Worm (Caenorhabditis elegans) whole organism, young adult: ENCODE measurements around the gene Y54F10AM.6.
"Not testable (repeated sequence)": the region's sequence is repeated elsewhere in the genome, so short reads cannot be mapped to it uniquely, and the experiment has no call there.

Experiments
- B0019.2 ChIP-seq: fragments of 200-800 bp; sonication (Bioruptor generic); conservative IDR thresholded peaks from 2 replicates; pipeline ENCODE4 v1.3.6; 2022; ENCODE audit warnings: missing genetic modification reagents, missing genetic modification characterization, missing compliant biosample characterization
- ama-1 ChIP-seq, 3 experiments: fragments of 150-350 bp in 1 of 3; sonication (generic microtip) in 2 of 3; optimal IDR thresholded peaks; 2 replicates each; lab custom pipeline; 2014 to 2018; ENCODE audit warnings: missing biosample characterization in 2 of 3, missing genetic modification characterization in 2 of 3, missing genetic modification reagents in 2 of 3
- attf-6 ChIP-seq: fragments of 200-800 bp; sonication (Bioruptor generic); IDR thresholded peaks from 2 replicates; pipeline ENCODE4 v1.3.6; 2022; ENCODE audit warnings: missing genetic modification reagents, missing genetic modification characterization, missing compliant biosample characterization
- bed-1 ChIP-seq: fragments of 200-800 bp; sonication (Bioruptor generic); IDR thresholded peaks from 2 replicates; pipeline ENCODE4 v1.3.6; 2022; ENCODE audit warnings: missing genetic modification reagents, missing genetic modification characterization, missing compliant biosample characterization
- bed-2 ChIP-seq: fragments of 200-800 bp; sonication (Bioruptor generic); IDR thresholded peaks from 2 replicates; pipeline ENCODE4 v1.3.6; 2022; ENCODE audit warnings: missing genetic modification reagents, missing genetic modification characterization, missing compliant biosample characterization
- him-1 ChIP-seq: sonication (generic microtip); optimal IDR thresholded peaks from 2 replicates; lab custom pipeline; 2016; ENCODE audit warnings: missing genotype, missing genetic modification reagents, missing genetic modification characterization, missing compliant biosample characterization
- hmg-1.2 ChIP-seq: fragments of 200-800 bp; sonication (Bioruptor generic); IDR thresholded peaks from 2 replicates; pipeline ENCODE4 v1.3.6; 2022; ENCODE audit warnings: missing genetic modification reagents, missing genetic modification characterization, missing compliant biosample characterization
- mcd-1 ChIP-seq: fragments of 200-800 bp; sonication (Bioruptor generic); IDR thresholded peaks from 2 replicates; pipeline ENCODE4 v1.3.6; 2022; ENCODE audit warnings: missing genetic modification reagents, missing genetic modification characterization, missing compliant biosample characterization
- pbrm-1 ChIP-seq: fragments of 200-800 bp; sonication (Bioruptor generic); IDR thresholded peaks from 2 replicates; pipeline ENCODE4 v1.3.6; 2022; ENCODE audit warnings: missing genetic modification reagents, missing genetic modification characterization, missing compliant biosample characterization
- pha-4 ChIP-seq: fragments of 150-350 bp; sonication (generic microtip); optimal IDR thresholded peaks from 2 replicates; lab custom pipeline; 2014; ENCODE audit warnings: missing biosample characterization, missing genetic modification reagents, missing genetic modification characterization
- snpc-4 ChIP-seq, 5 experiments: fragments of 150-350 bp in 1 of 5; sonication (generic microtip) in 4 of 5; optimal IDR thresholded peaks; 2 replicates each; lab custom pipeline; 2014 to 2018; ENCODE audit warnings: missing genetic modification characterization in 5 of 5, missing biosample characterization in 3 of 5, antibody characterized with exemption in 2 of 5, mild to moderate bottlenecking in 2 of 5, missing compliant biosample characterization in 2 of 5, missing genotype in 2 of 5, moderate library complexity in 2 of 5, missing genetic modification reagents in 1 of 5
- tlf-1 ChIP-seq: fragments of 200-800 bp; sonication (Bioruptor generic); optimal IDR thresholded peaks from 2 replicates; lab custom pipeline; 2018; ENCODE audit warnings: mild to moderate bottlenecking, missing genetic modification characterization, missing compliant biosample characterization

- not testable (repeated sequence) for TF ChIP-seq pbrm-1 (GFP tag; lab: Robert Waterston, UW); tlf-1 (GFP tag; lab: Kevin White, UChicago); B0019.2 (GFP tag; lab: Robert Waterston, UW); snpc-4 (GFP tag; optimal IDR thresholded peaks at IDR 0.05; lab: Kevin White, UChicago); bed-2; attf-6 (GFP tag; lab: Robert Waterston, UW); ama-1 (optimal IDR thresholded peaks at IDR 0.05; lab: Kevin White, UChicago); ama-1 (GFP tag; optimal IDR thresholded peaks at IDR 0.05; lab: Kevin White, UChicago); bed-1 (GFP tag; lab: Robert Waterston, UW); pha-4 (tag; lab: Kevin White, UChicago)
- TF ChIP-seq snpc-4 (tag; optimal IDR thresholded peaks at IDR 0.05; lab: Kevin White, UChicago) (peak in 1 of 4 experiments; percentile 15), him-1 (tag; lab: Kevin White, UChicago) (peak; percentile 18), mcd-1 (peak; percentile 50; the same call in 1 of the 2 replicates), hmg-1.2 (GFP tag; lab: Robert Waterston, UW) (peak; percentile 48)
Measured at ce11 chrIII:2494717-2495116, 13.9 kb upstream of the Y54F10AM.6 start.
